Worm (Caenorhabditis elegans): ENCODE data around the gene best-16.

Gene best-16

DNA sequence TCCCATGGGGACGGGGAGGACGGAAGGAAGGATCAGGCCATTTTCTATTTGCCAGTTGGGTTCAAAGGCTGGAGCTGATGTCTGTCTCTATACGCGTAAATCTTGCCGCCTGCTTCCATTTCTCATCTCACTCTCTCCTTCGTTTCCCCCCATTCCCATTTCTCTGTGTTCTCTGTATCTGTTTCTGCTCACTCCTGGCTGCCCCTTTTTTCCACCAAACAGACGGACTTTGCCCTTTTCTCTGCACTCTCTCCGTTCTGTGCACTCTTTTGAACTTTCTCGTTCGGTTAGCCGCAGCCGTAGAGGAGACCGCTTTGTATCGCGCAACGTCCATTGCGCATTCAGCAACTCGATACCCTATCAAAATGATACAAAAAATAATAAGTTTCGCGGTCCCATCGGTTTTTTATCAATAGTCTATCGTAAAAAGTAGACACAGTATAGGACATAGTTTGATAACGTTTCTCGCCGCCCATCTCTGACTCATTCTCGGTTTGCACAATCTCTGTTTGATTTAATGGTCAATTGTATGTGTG, 39.8 kb upstream of the best-16 start (continued):
- TF ChIP-seq ekl-4 (GFP tag; IDR thresholded peaks at IDR 0.05), result no peak
- no peak for TF ChIP-seq ceh-100 (GFP tag; IDR thresholded peaks at IDR 0.05)
- no peak for TF ChIP-seq hlh-12 (tag; optimal IDR thresholded peaks at IDR 0.05)
- TF ChIP-seq dpff-1 (tag; optimal IDR thresholded peaks at IDR 0.05), result no peak
- no peak for TF ChIP-seq F57C9.4 (tag; optimal IDR thresholded peaks at IDR 0.05)
- TF ChIP-seq hlh-26 (GFP tag; conservative IDR thresholded peaks at IDR 0.05), result no peak
- no peak for TF ChIP-seq Y67H2A.10 (GFP tag; conservative IDR thresholded peaks at IDR 0.05)
- no peak for TF ChIP-seq ceh-27 (GFP tag; optimal IDR thresholded peaks at IDR 0.05)
- no peak for TF ChIP-seq F52B5.7 (tag; optimal IDR thresholded peaks at IDR 0.05)
- TF ChIP-seq nfyb-1 (GFP tag; IDR thresholded peaks at IDR 0.05), result no peak
- no peak for TF ChIP-seq B0261.1 (tag; optimal IDR thresholded peaks at IDR 0.05)
- TF ChIP-seq rec-8 (tag; optimal IDR thresholded peaks at IDR 0.05), result peak in 1 of 2 experiments; percentile 8
- peak; percentile 11 for TF ChIP-seq ztf-18 (tag; optimal IDR thresholded peaks at IDR 0.05)
- peak; percentile 28 for TF ChIP-seq lin-40 (tag; optimal IDR thresholded peaks at IDR 0.05)
- no peak for TF ChIP-seq let-526 (GFP tag; IDR thresholded peaks at IDR 0.05)
- no peak for TF ChIP-seq die-1 (tag; optimal IDR thresholded peaks at IDR 0.05)
- TF ChIP-seq lsy-27 (tag; optimal IDR thresholded peaks at IDR 0.05; ENCODE audit: borderline replicate concordance, insufficient read depth), result no peak
- no peak for TF ChIP-seq nhr-27 (tag; optimal IDR thresholded peaks at IDR 0.05)
- TF ChIP-seq tbx-9 (tag; optimal IDR thresholded peaks at IDR 0.05; ENCODE audit: borderline replicate concordance), result no peak
- TF ChIP-seq snpc-1.3 (tag; optimal IDR thresholded peaks at IDR 0.05; ENCODE audit: insufficient read depth), result no peak
- TF ChIP-seq F55B11.4 (tag; optimal IDR thresholded peaks at IDR 0.05; ENCODE audit: borderline replicate concordance, insufficient read depth), result no peak
- no peak for TF ChIP-seq madf-3 (GFP tag; IDR thresholded peaks at IDR 0.05)
- TF ChIP-seq mcd-1 (GFP tag; IDR thresholded peaks at IDR 0.05), result peak; percentile 62
- no peak for TF ChIP-seq ceh-58 (GFP tag; IDR thresholded peaks at IDR 0.05)
- no peak for TF ChIP-seq madf-10 (tag; optimal IDR thresholded peaks at IDR 0.05)
- no peak for TF ChIP-seq fkh-3 (tag; optimal IDR thresholded peaks at IDR 0.05)
- TF ChIP-seq F49E8.2 (tag; optimal IDR thresholded peaks at IDR 0.05; ENCODE audit: insufficient read depth), result no peak
- no peak for TF ChIP-seq hsf-1 (GFP tag; IDR thresholded peaks at IDR 0.05)
- TF ChIP-seq cebp-2 (GFP tag; IDR thresholded peaks at IDR 0.05), result no peak
- TF ChIP-seq attf-6 (GFP tag; IDR thresholded peaks at IDR 0.05), result no peak
- TF ChIP-seq mxl-1 (tag; optimal IDR thresholded peaks at IDR 0.05), result no peak
- TF ChIP-seq him-1 (tag; optimal IDR thresholded peaks at IDR 0.05), result no peak
- peak; percentile 31 for TF ChIP-seq lin-54 (GFP tag; optimal IDR thresholded peaks at IDR 0.05)
- no peak for TF ChIP-seq mel-28 (tag; optimal IDR thresholded peaks at IDR 0.05; ENCODE audit: borderline replicate concordance)
- no peak for TF ChIP-seq B0019.2 (GFP tag; conservative IDR thresholded peaks at IDR 0.05)
- no peak for TF ChIP-seq nfya-2 (GFP tag; IDR thresholded peaks at IDR 0.05)
- TF ChIP-seq dpl-1 (GFP tag; optimal IDR thresholded peaks at IDR 0.05), result no peak
- TF ChIP-seq ztf-26 (tag; optimal IDR thresholded peaks at IDR 0.05), result no peak
- no peak for TF ChIP-seq F10E7.11 (tag; optimal IDR thresholded peaks at IDR 0.05)
- no peak for TF ChIP-seq ZK185.1 (tag; optimal IDR thresholded peaks at IDR 0.05; ENCODE audit: poor library complexity, severe bottlenecking)
- TF ChIP-seq nhr-90 (tag; optimal IDR thresholded peaks at IDR 0.05), result no peak
- TF ChIP-seq zfh-2 (GFP tag; conservative IDR thresholded peaks at IDR 0.05), result peak; percentile 89
- TF ChIP-seq nfya-1 (tag; optimal IDR thresholded peaks at IDR 0.05; ENCODE audit: borderline replicate concordance, insufficient read depth), result no peak
- TF ChIP-seq F23B12.7 (tag; optimal IDR thresholded peaks at IDR 0.05; ENCODE audit: insufficient read depth), result no peak
- TF ChIP-seq D2030.7 (GFP tag; IDR thresholded peaks at IDR 0.05), result no peak
- no peak for TF ChIP-seq pha-4 (tag; optimal IDR thresholded peaks at IDR 0.05)
- TF ChIP-seq ztf-25 (GFP tag; IDR thresholded peaks at IDR 0.05), result no peak
- no peak for TF ChIP-seq ztf-6 (GFP tag; IDR thresholded peaks at IDR 0.05)

Measured in whole organism, young adult.